Worm (Caenorhabditis elegans) whole organism, young adult: ENCODE measurements around the gene W07G1.1.

ENCODE experiments used
- B0261.1 ChIP-seq: sonication (generic microtip); optimal IDR thresholded peaks from 2 replicates; lab custom pipeline; 2016; ENCODE audit warnings: mild to moderate bottlenecking, missing genetic modification characterization, moderate library complexity, missing compliant biosample characterization
- C06A6.2 ChIP-seq: fragments of 200-800 bp; sonication (Bioruptor generic); conservative IDR thresholded peaks from 2 replicates; pipeline ENCODE4 v1.3.6; 2022; ENCODE audit warnings: missing genetic modification characterization, missing compliant biosample characterization
- C17E4.6 ChIP-seq: fragments of 200-800 bp; sonication (Bioruptor generic); IDR thresholded peaks from 2 replicates; pipeline ENCODE4 v1.3.6; 2022; ENCODE audit warnings: missing genetic modification reagents, missing genetic modification characterization, missing compliant biosample characterization
- D2030.7 ChIP-seq: fragments of 200-800 bp; sonication (Bioruptor generic); IDR thresholded peaks from 2 replicates; pipeline ENCODE4 v1.3.6; 2022; ENCODE audit warnings: missing genetic modification reagents, missing genetic modification characterization, missing compliant biosample characterization
- F33H1.4 ChIP-seq: fragments of 200-800 bp; sonication (Bioruptor generic); IDR thresholded peaks from 2 replicates; pipeline ENCODE4 v1.3.6; 2022; ENCODE audit warnings: missing genetic modification reagents, missing genetic modification characterization, missing compliant biosample characterization
- F39B2.1 ChIP-seq: fragments of 200-800 bp; sonication (Bioruptor generic); IDR thresholded peaks from 2 replicates; pipeline ENCODE4 v1.3.6; 2022; ENCODE audit warnings: missing genetic modification reagents, missing genetic modification characterization, missing compliant biosample characterization
- K11D2.4 ChIP-seq: fragments of 200-800 bp; sonication (Bioruptor generic); IDR thresholded peaks from 2 replicates; pipeline ENCODE4 v1.3.6; 2022; ENCODE audit warnings: missing genetic modification reagents, missing genetic modification characterization, missing compliant biosample characterization
- T07F8.4 ChIP-seq: sonication (generic microtip); optimal IDR thresholded peaks from 2 replicates; lab custom pipeline; 2016; ENCODE audit warnings: mild to moderate bottlenecking, missing genetic modification characterization, moderate library complexity, missing compliant biosample characterization
- Y56A3A.18 ChIP-seq: fragments of 200-800 bp; sonication (Bioruptor generic); IDR thresholded peaks from 2 replicates; pipeline ENCODE4 v1.3.6; 2022; ENCODE audit warnings: missing genetic modification reagents, missing genetic modification characterization, missing compliant biosample characterization
- ZK185.1 ChIP-seq: sonication (generic microtip); optimal IDR thresholded peaks from 2 replicates; lab custom pipeline; 2016; ENCODE audit warnings: mild to moderate bottlenecking, missing genetic modification characterization, missing compliant biosample characterization; ENCODE audit not compliant: poor library complexity, severe bottlenecking
- akir-1 ChIP-seq: fragments of 200-800 bp; sonication (Bioruptor generic); optimal IDR thresholded peaks from 2 replicates; lab custom pipeline; 2018; ENCODE audit warnings: mild to moderate bottlenecking, missing genetic modification characterization, moderate library complexity, missing compliant biosample characterization
- atf-7 ChIP-seq: sonication (generic microtip); optimal IDR thresholded peaks from 2 replicates; lab custom pipeline; 2017; ENCODE audit warnings: mild to moderate bottlenecking, missing genetic modification characterization, missing compliant biosample characterization
- cebp-1 ChIP-seq, 2 experiments: fragments of 200-800 bp in 1 of 2; sonication (Bioruptor generic) in 1 of 2; sonication (generic microtip) in 1 of 2; IDR thresholded peaks in 1 of 2; optimal IDR thresholded peaks in 1 of 2; 2 replicates each; pipeline versions ENCODE4 v1.3.6 to Lab custom; 2017 to 2022; ENCODE audit warnings: missing compliant biosample characterization in 2 of 2, missing genetic modification characterization in 2 of 2, mild to moderate bottlenecking in 1 of 2, missing genetic modification reagents in 1 of 2, moderate library complexity in 1 of 2
- cebp-2 ChIP-seq: fragments of 200-800 bp; sonication (Bioruptor generic); IDR thresholded peaks from 2 replicates; pipeline ENCODE4 v1.3.6; 2022; ENCODE audit warnings: missing genetic modification characterization, missing compliant biosample characterization
- ceh-100 ChIP-seq: fragments of 200-800 bp; sonication (Bioruptor generic); IDR thresholded peaks from 2 replicates; pipeline ENCODE4 v1.3.6; 2022; ENCODE audit warnings: missing genetic modification reagents, missing genetic modification characterization, missing compliant biosample characterization
- dox-1 ChIP-seq: fragments of 200-800 bp; sonication (Bioruptor generic); IDR thresholded peaks from 2 replicates; pipeline ENCODE4 v1.3.6; 2022; ENCODE audit warnings: missing genetic modification reagents, missing genetic modification characterization, missing compliant biosample characterization
- efl-1 ChIP-seq: fragments of 150-350 bp; optimal IDR thresholded peaks from 2 replicates; lab custom pipeline; 2014; ENCODE audit warnings: missing biosample characterization, missing genetic modification reagents, missing genetic modification characterization
- egrh-3 ChIP-seq: fragments of 200-800 bp; sonication (Bioruptor generic); IDR thresholded peaks from 2 replicates; pipeline ENCODE4 v1.3.6; 2022; ENCODE audit warnings: missing genetic modification reagents, missing genetic modification characterization, missing compliant biosample characterization
- gei-17 ChIP-seq: fragments of 200-800 bp; sonication (Bioruptor generic); optimal IDR thresholded peaks from 2 replicates; lab custom pipeline; 2018; ENCODE audit warnings: mild to moderate bottlenecking, missing genetic modification characterization, missing compliant biosample characterization
- hlh-26 ChIP-seq: fragments of 200-800 bp; sonication (Bioruptor generic); conservative IDR thresholded peaks from 2 replicates; pipeline ENCODE4 v1.3.6; 2022; ENCODE audit warnings: missing genetic modification reagents, missing genetic modification characterization, missing compliant biosample characterization
- hmg-1.2 ChIP-seq: fragments of 200-800 bp; sonication (Bioruptor generic); IDR thresholded peaks from 2 replicates; pipeline ENCODE4 v1.3.6; 2022; ENCODE audit warnings: missing genetic modification reagents, missing genetic modification characterization, missing compliant biosample characterization
- lag-1 ChIP-seq: fragments of 200-800 bp; sonication (Bioruptor generic); IDR thresholded peaks from 2 replicates; pipeline ENCODE4 v1.3.6; 2022; ENCODE audit warnings: missing genetic modification reagents, missing genetic modification characterization, missing compliant biosample characterization
- let-607 ChIP-seq, 2 experiments: fragments of 200-800 bp in 1 of 2; sonication (Bioruptor generic) in 1 of 2; sonication (generic microtip) in 1 of 2; optimal IDR thresholded peaks; 2 replicates each; lab custom pipeline; 2016 to 2018; ENCODE audit warnings: mild to moderate bottlenecking in 2 of 2, missing compliant biosample characterization in 2 of 2, missing genetic modification characterization in 2 of 2, moderate library complexity in 2 of 2, missing genotype in 1 of 2
- lin-40 ChIP-seq: sonication (generic microtip); optimal IDR thresholded peaks from 2 replicates; lab custom pipeline; 2016; ENCODE audit warnings: missing genetic modification characterization, mild to moderate bottlenecking, missing compliant biosample characterization, missing genotype, missing genetic modification reagents
- madf-10 ChIP-seq: sonication (generic microtip); optimal IDR thresholded peaks from 2 replicates; lab custom pipeline; 2016; ENCODE audit warnings: mild to moderate bottlenecking, missing genetic modification characterization, missing compliant biosample characterization
- madf-3 ChIP-seq: fragments of 200-800 bp; sonication (Bioruptor generic); IDR thresholded peaks from 2 replicates; pipeline ENCODE4 v1.3.6; 2022; ENCODE audit warnings: missing genetic modification reagents, missing genetic modification characterization, missing compliant biosample characterization
- madf-8 ChIP-seq: fragments of 200-800 bp; sonication (Bioruptor generic); conservative IDR thresholded peaks from 2 replicates; pipeline ENCODE4 v1.3.6; 2022; ENCODE audit warnings: missing genetic modification reagents, missing genetic modification characterization, missing compliant biosample characterization
- mes-4 ChIP-seq: sonication (generic microtip); optimal IDR thresholded peaks from 2 replicates; lab custom pipeline; 2016; ENCODE audit warnings: missing genotype, missing genetic modification characterization, missing compliant biosample characterization
- nfyb-1 ChIP-seq: fragments of 200-800 bp; sonication (Bioruptor generic); IDR thresholded peaks from 2 replicates; pipeline ENCODE4 v1.3.6; 2022; ENCODE audit warnings: missing genetic modification reagents, missing genetic modification characterization, missing compliant biosample characterization
- nhr-179 ChIP-seq: sonication (generic microtip); optimal IDR thresholded peaks from 2 replicates; lab custom pipeline; 2016; ENCODE audit warnings: mild to moderate bottlenecking, missing genetic modification characterization, missing compliant biosample characterization
- nhr-80 ChIP-seq: sonication (generic microtip); optimal IDR thresholded peaks from 2 replicates; lab custom pipeline; 2016; ENCODE audit warnings: missing genetic modification characterization, missing compliant biosample characterization
- pha-4 ChIP-seq: fragments of 150-350 bp; sonication (generic microtip); optimal IDR thresholded peaks from 2 replicates; lab custom pipeline; 2014; ENCODE audit warnings: missing biosample characterization, missing genetic modification reagents, missing genetic modification characterization
- rec-8 ChIP-seq, 2 experiments: sonication (generic microtip); optimal IDR thresholded peaks; 2 replicates each; lab custom pipeline; 2016; ENCODE audit warnings: mild to moderate bottlenecking in 2 of 2, missing genetic modification characterization in 2 of 2, missing genetic modification reagents in 2 of 2, missing genotype in 2 of 2, missing biosample characterization in 1 of 2, missing compliant biosample characterization in 1 of 2, moderate library complexity in 1 of 2
- rpc-1 ChIP-seq, 2 experiments: fragments of 150-350 bp in 1 of 2; sonication (generic microtip) in 1 of 2; optimal IDR thresholded peaks; 2 replicates each; lab custom pipeline; 2014 to 2018; ENCODE audit warnings: missing biosample characterization in 1 of 2, missing genetic modification characterization in 1 of 2, missing genetic modification reagents in 1 of 2, missing genotype in 1 of 2
- snpc-1.1 ChIP-seq: sonication (generic microtip); optimal IDR thresholded peaks from 2 replicates; lab custom pipeline; 2017; ENCODE audit warnings: missing genetic modification characterization, mild to moderate bottlenecking, missing compliant biosample characterization, antibody characterized with exemption, moderate library complexity, missing genotype, missing genetic modification reagents; ENCODE audit not compliant: insufficient read depth
- snpc-4 ChIP-seq, 5 experiments: fragments of 150-350 bp in 1 of 5; sonication (generic microtip) in 4 of 5; optimal IDR thresholded peaks; 2 replicates each; lab custom pipeline; 2014 to 2018; ENCODE audit warnings: missing genetic modification characterization in 5 of 5, missing biosample characterization in 3 of 5, antibody characterized with exemption in 2 of 5, mild to moderate bottlenecking in 2 of 5, missing compliant biosample characterization in 2 of 5, missing genotype in 2 of 5, moderate library complexity in 2 of 5, missing genetic modification reagents in 1 of 5
- tbp1 ChIP-seq: fragments of 200-800 bp; sonication (Bioruptor generic); optimal IDR thresholded peaks from 2 replicates; lab custom pipeline; 2018; ENCODE audit warnings: mild to moderate bottlenecking, missing genetic modification characterization, missing compliant biosample characterization
- tbx-9 ChIP-seq: sonication (generic microtip); optimal IDR thresholded peaks from 2 replicates; lab custom pipeline; 2016; ENCODE audit warnings: borderline replicate concordance, missing genetic modification characterization, inconsistent platforms, missing compliant biosample characterization
- zfh-2 ChIP-seq: fragments of 200-800 bp; sonication (Bioruptor generic); conservative IDR thresholded peaks from 2 replicates; pipeline ENCODE4 v1.3.6; 2022; ENCODE audit warnings: missing genetic modification reagents, missing genetic modification characterization, missing compliant biosample characterization
- zim-3 ChIP-seq: sonication (generic microtip); optimal IDR thresholded peaks from 2 replicates; lab custom pipeline; 2017; ENCODE audit warnings: mild to moderate bottlenecking, missing genetic modification characterization, moderate library complexity, missing compliant biosample characterization
- ztf-18 ChIP-seq: sonication (generic microtip); optimal IDR thresholded peaks from 2 replicates; lab custom pipeline; 2016; ENCODE audit warnings: missing genotype, mild to moderate bottlenecking, missing genetic modification characterization, missing compliant biosample characterization
- ztf-22 ChIP-seq: fragments of 200-800 bp; sonication (Bioruptor generic); optimal IDR thresholded peaks from 2 replicates; lab custom pipeline; 2018; ENCODE audit warnings: mild to moderate bottlenecking, missing genetic modification characterization, moderate library complexity, missing compliant biosample characterization
- ztf-25 ChIP-seq: fragments of 200-800 bp; sonication (Bioruptor generic); IDR thresholded peaks from 2 replicates; pipeline ENCODE4 v1.3.6; 2022; ENCODE audit warnings: missing genetic modification reagents, missing genetic modification characterization, missing compliant biosample characterization
- ztf-26 ChIP-seq: sonication (generic microtip); optimal IDR thresholded peaks from 2 replicates; lab custom pipeline; 2017; ENCODE audit warnings: missing genetic modification characterization, missing compliant biosample characterization
- ztf-6 ChIP-seq: fragments of 200-800 bp; sonication (Bioruptor generic); IDR thresholded peaks from 2 replicates; pipeline ENCODE4 v1.3.6; 2022; ENCODE audit warnings: missing genetic modification reagents, missing genetic modification characterization, missing compliant biosample characterization

W07G1.1 gene

DNA sequence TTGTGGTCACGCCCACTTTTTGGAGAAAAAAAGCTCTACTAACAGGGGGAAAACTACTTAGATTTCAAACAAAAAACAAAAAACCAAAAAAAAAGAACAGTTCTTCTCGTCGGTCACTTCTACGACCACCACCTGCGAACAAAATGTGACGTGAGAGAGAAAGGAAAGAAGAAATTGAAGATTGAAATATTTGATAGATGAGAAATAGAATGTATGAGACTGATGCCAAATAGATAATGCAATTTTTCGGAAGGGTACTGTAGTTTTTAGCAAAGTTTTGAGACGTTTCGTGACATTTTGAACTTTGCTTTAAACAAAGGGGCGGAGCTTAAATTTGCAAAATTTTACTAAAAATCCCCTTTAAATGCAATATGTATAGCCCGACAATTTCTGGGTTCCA, 15.5 kb upstream of the W07G1.1 start:
- TF ChIP-seq ceh-100, result no peak
- TF ChIP-seq nhr-80 (tag; lab: Kevin White, UChicago), result peak; percentile 22

DNA sequence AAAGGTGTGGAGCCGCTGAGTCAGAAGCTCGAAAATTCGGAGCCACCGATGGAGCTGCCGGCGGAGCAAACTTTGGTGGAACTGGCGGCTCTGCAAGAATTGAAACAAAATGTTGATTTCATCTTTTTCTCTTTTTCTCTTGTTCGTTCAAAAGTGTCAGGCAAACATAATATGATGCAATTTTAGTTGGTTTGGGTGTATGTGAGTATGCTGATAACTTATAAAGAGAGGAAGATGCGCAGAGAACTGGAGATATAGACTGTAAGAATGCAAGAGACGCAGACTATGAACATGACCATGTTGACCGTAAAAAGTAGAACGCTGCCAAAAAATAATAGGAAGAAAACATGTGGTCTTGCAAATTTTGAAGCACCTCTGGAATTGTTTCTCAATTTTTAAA, 14.6 kb upstream of the W07G1.1 start:
- TF ChIP-seq ceh-100 (no peak), rec-8 (tag; optimal IDR thresholded peaks at IDR 0.05; lab: Kevin White, UChicago) (no peak), akir-1 (no peak), cebp-1 (GFP tag; IDR thresholded peaks at IDR 0.05; lab: Robert Waterston, UW) (no peak), cebp-1 (tag; optimal IDR thresholded peaks at IDR 0.05; lab: Kevin White, UChicago) (peak; percentile 34), egrh-3 (GFP tag; lab: Robert Waterston, UW) (no peak), let-607 (tag; optimal IDR thresholded peaks at IDR 0.05; lab: Kevin White, UChicago) (no peak), Y56A3A.18 (no peak), T07F8.4 (no peak), ZK185.1 (tag; lab: Kevin White, UChicago) (no peak), D2030.7 (GFP tag; lab: Robert Waterston, UW) (no peak), C06A6.2 (no peak), nfyb-1 (GFP tag; lab: Robert Waterston, UW) (no peak), madf-3 (GFP tag; lab: Robert Waterston, UW) (no peak), dox-1 (GFP tag; lab: Robert Waterston, UW) (peak; percentile 42), hlh-26 (GFP tag; lab: Robert Waterston, UW) (no peak), zfh-2 (GFP tag; lab: Robert Waterston, UW) (peak; percentile 31; the same call in 1 of the 2 replicates), ztf-25 (no peak), ztf-26 (tag; lab: Kevin White, UChicago) (peak; percentile 60), efl-1 (GFP tag; lab: Kevin White, UChicago) (no peak), hmg-1.2 (peak; percentile 61), tbx-9 (no peak), gei-17 (GFP tag; lab: Kevin White, UChicago) (no peak), snpc-4 (GFP tag; optimal IDR thresholded peaks at IDR 0.05; lab: Kevin White, UChicago) (no peak), snpc-4 (tag; optimal IDR thresholded peaks at IDR 0.05; lab: Kevin White, UChicago) (peak in 2 of 4 experiments; percentile 48 to 61), ztf-18 (no peak), ztf-22 (GFP tag; lab: Kevin White, UChicago) (no peak), K11D2.4 (GFP tag; lab: Robert Waterston, UW) (no peak), tbp1 (GFP tag; lab: Kevin White, UChicago) (peak; percentile 19), cebp-2 (GFP tag; lab: Robert Waterston, UW) (0 out of 2 replicates have a peak, but pooled peaks have one; percentile 79), madf-8 (GFP tag; lab: Robert Waterston, UW) (no peak), pha-4 (tag; lab: Kevin White, UChicago) (no peak), rpc-1 (optimal IDR thresholded peaks at IDR 0.05; lab: Kevin White, UChicago) (no peak), rpc-1 (tag; optimal IDR thresholded peaks at IDR 0.05; lab: Kevin White, UChicago) (no peak), lag-1 (GFP tag; lab: Robert Waterston, UW) (no peak), F33H1.4 (no peak), nhr-179 (no peak), atf-7 (tag; lab: Kevin White, UChicago) (no peak), snpc-1.1 (tag; lab: Kevin White, UChicago) (no peak), mes-4 (tag; lab: Kevin White, UChicago) (no peak), nhr-80 (tag; lab: Kevin White, UChicago) (peak; percentile 86), B0261.1 (tag; lab: Kevin White, UChicago) (no peak), C17E4.6 (no peak), lin-40 (tag; lab: Kevin White, UChicago) (peak; percentile 50), F39B2.1 (GFP tag; lab: Robert Waterston, UW) (no peak), ztf-6 (GFP tag; lab: Robert Waterston, UW) (no peak), madf-10 (tag; lab: Kevin White, UChicago) (no peak), zim-3 (no peak)
